Worm (Caenorhabditis elegans): ENCODE results near the gene plc-1.

ce11 chrX:10770988-10771496 is 67.4 kb downstream of the plc-1 start:
- no peak for TF ChIP-seq ama-1 (optimal IDR thresholded peaks at IDR 0.05)
- no peak for TF ChIP-seq aly-1 (tag; optimal IDR thresholded peaks at IDR 0.05)
- TF ChIP-seq tbx-11 (GFP tag; IDR thresholded peaks at IDR 0.05), result no peak
- TF ChIP-seq sea-1 (GFP tag; conservative IDR thresholded peaks at IDR 0.05), result no peak
- TF ChIP-seq ets-7 (tag; optimal IDR thresholded peaks at IDR 0.05), result no peak
- TF ChIP-seq tra-4 (tag; optimal IDR thresholded peaks at IDR 0.05), result no peak
